Worm (Caenorhabditis elegans) whole organism, L1 larva: Measurements from ENCODE around the gene sup-36.
A peak's percentile ranks its signal among the peaks of the same experiment; 100 is the strongest.

ENCODE experiments used
- C34B4.2 ChIP-seq: sonication (generic microtip); optimal IDR thresholded peaks from 2 replicates; lab custom pipeline; 2017; ENCODE audit warnings: mild to moderate bottlenecking, missing genetic modification characterization, missing compliant biosample characterization
- F16B12.6 ChIP-seq: fragments of 150-350 bp; optimal IDR thresholded peaks from 2 replicates; lab custom pipeline; 2014; ENCODE audit warnings: missing biosample characterization, missing genetic modification characterization
- aha-1 ChIP-seq: fragments of 150-350 bp; optimal IDR thresholded peaks from 2 replicates; lab custom pipeline; 2014; ENCODE audit warnings: missing biosample characterization, missing genetic modification characterization
- alr-1 ChIP-seq: fragments of 200-800 bp; sonication (Bioruptor generic); optimal IDR thresholded peaks from 2 replicates; lab custom pipeline; 2018; ENCODE audit warnings: borderline replicate concordance, mild to moderate bottlenecking, missing genetic modification characterization, missing compliant biosample characterization
- aly-2 ChIP-seq: fragments of 150-350 bp; optimal IDR thresholded peaks from 2 replicates; lab custom pipeline; 2014; ENCODE audit warnings: missing biosample characterization, missing genetic modification characterization
- blmp-1 ChIP-seq: fragments of 150-350 bp; optimal IDR thresholded peaks from 2 replicates; lab custom pipeline; 2014; ENCODE audit warnings: missing biosample characterization, missing genetic modification characterization
- ceh-63 ChIP-seq: fragments of 200-800 bp; sonication (Bioruptor generic); optimal IDR thresholded peaks from 2 replicates; lab custom pipeline; 2018; ENCODE audit warnings: mild to moderate bottlenecking, missing genetic modification characterization, missing compliant biosample characterization
- ceh-8 ChIP-seq: fragments of 200-800 bp; sonication (Bioruptor generic); optimal IDR thresholded peaks from 2 replicates; lab custom pipeline; 2018; ENCODE audit warnings: mild to moderate bottlenecking, missing genetic modification characterization, moderate library complexity, missing compliant biosample characterization
- ces-1 ChIP-seq: fragments of 150-350 bp; optimal IDR thresholded peaks from 2 replicates; lab custom pipeline; 2014; ENCODE audit warnings: missing biosample characterization, missing genetic modification reagents, missing genetic modification characterization
- dpl-1 ChIP-seq, 3 experiments: fragments of 150-350 bp in 2 of 3; sonication (generic microtip) in 1 of 3; optimal IDR thresholded peaks; 2 replicates each; lab custom pipeline; 2014 to 2017; ENCODE audit warnings: missing biosample characterization in 3 of 3, missing genetic modification characterization in 3 of 3, missing genetic modification reagents in 3 of 3
- efl-1 ChIP-seq, 4 experiments: fragments of 150-350 bp; optimal IDR thresholded peaks in 3 of 4; peaks in 1 of 4; 1 replicate in 1 of 4; 2 replicates in 3 of 4; lab custom pipeline; 2014; ENCODE audit warnings: missing biosample characterization in 2 of 4, missing genetic modification characterization in 2 of 4, missing genetic modification reagents in 2 of 4
- egl-13 ChIP-seq: sonication (generic microtip); optimal IDR thresholded peaks from 2 replicates; lab custom pipeline; 2016; ENCODE audit warnings: missing genotype, missing genetic modification reagents, missing genetic modification characterization, missing compliant biosample characterization
- elt-2 ChIP-seq: sonication (generic microtip); optimal IDR thresholded peaks from 2 replicates; lab custom pipeline; 2016; ENCODE audit warnings: missing genetic modification characterization, mild to moderate bottlenecking, inconsistent platforms, missing compliant biosample characterization, missing genetic modification reagents
- elt-3 ChIP-seq, 6 experiments: fragments of 150-350 bp in 1 of 6; sonication (generic microtip); optimal IDR thresholded peaks; 2 replicates each; lab custom pipeline; 2017 to 2018; ENCODE audit warnings: missing biosample characterization in 6 of 6, missing genetic modification characterization in 6 of 6, inconsistent platforms in 1 of 6
- fos-1 ChIP-seq: fragments of 150-350 bp; optimal IDR thresholded peaks from 2 replicates; lab custom pipeline; 2014; ENCODE audit warnings: missing biosample characterization, missing genetic modification characterization
- grh-1 ChIP-seq: fragments of 200-800 bp; sonication (Bioruptor generic); IDR thresholded peaks from 2 replicates; pipeline ENCODE4 v1.3.6; 2022; ENCODE audit warnings: missing genetic modification reagents, missing genetic modification characterization, missing compliant biosample characterization
- hlh-17 ChIP-seq: fragments of 200-800 bp; sonication (Bioruptor generic); optimal IDR thresholded peaks from 2 replicates; lab custom pipeline; 2018; ENCODE audit warnings: missing genetic modification characterization, mild to moderate bottlenecking, missing compliant biosample characterization, moderate library complexity, borderline replicate concordance
- hpl-2 ChIP-seq: fragments of 150-350 bp; optimal IDR thresholded peaks from 2 replicates; lab custom pipeline; 2014; ENCODE audit warnings: missing biosample characterization, missing genetic modification reagents, missing genetic modification characterization
- irx-1 ChIP-seq: sonication (generic microtip); optimal IDR thresholded peaks from 2 replicates; lab custom pipeline; 2016; ENCODE audit warnings: missing genetic modification characterization, missing compliant biosample characterization
- isw-1 ChIP-seq: fragments of 200-800 bp; sonication (Bioruptor generic); IDR thresholded peaks from 2 replicates; pipeline ENCODE4 v1.3.6; 2022; ENCODE audit warnings: missing genetic modification characterization, missing compliant biosample characterization
- jun-1 ChIP-seq: fragments of 150-350 bp; optimal IDR thresholded peaks from 2 replicates; lab custom pipeline; 2014; ENCODE audit warnings: missing biosample characterization, missing genetic modification reagents, missing genetic modification characterization
- lin-15B ChIP-seq: fragments of 150-350 bp; sonication (generic microtip); optimal IDR thresholded peaks from 3 replicates; lab custom pipeline; 2014; ENCODE audit warnings: missing biosample characterization, missing genetic modification characterization
- lin-35 ChIP-seq, 2 experiments: fragments of 150-350 bp; optimal IDR thresholded peaks; 2 replicates each; lab custom pipeline; 2014; ENCODE audit warnings: missing biosample characterization in 2 of 2, missing genetic modification characterization in 2 of 2, missing genetic modification reagents in 2 of 2
- lsy-2 ChIP-seq, 2 experiments: fragments of 150-350 bp; optimal IDR thresholded peaks; 2 replicates each; lab custom pipeline; 2014; ENCODE audit warnings: missing biosample characterization in 2 of 2, missing genetic modification characterization in 2 of 2
- mab-9 ChIP-seq: fragments of 200-800 bp; sonication (Bioruptor generic); IDR thresholded peaks from 2 replicates; pipeline ENCODE4 v1.3.6; 2022; ENCODE audit warnings: missing genetic modification reagents, missing genetic modification characterization, missing compliant biosample characterization
- mef-2 ChIP-seq: fragments of 150-350 bp; optimal IDR thresholded peaks from 2 replicates; lab custom pipeline; 2014; ENCODE audit warnings: missing biosample characterization, missing genetic modification characterization
- mep-1 ChIP-seq: fragments of 150-350 bp; optimal IDR thresholded peaks from 2 replicates; lab custom pipeline; 2014; ENCODE audit warnings: missing biosample characterization, missing genetic modification characterization
- nhr-11 ChIP-seq: fragments of 150-350 bp; optimal IDR thresholded peaks from 2 replicates; lab custom pipeline; 2014; ENCODE audit warnings: missing biosample characterization, missing genetic modification characterization
- nhr-12 ChIP-seq: sonication (generic microtip); optimal IDR thresholded peaks from 2 replicates; lab custom pipeline; 2017; ENCODE audit warnings: missing biosample characterization, missing genetic modification characterization
- nhr-19 ChIP-seq: fragments of 200-800 bp; sonication (Bioruptor generic); conservative IDR thresholded peaks from 2 replicates; pipeline ENCODE4 v1.3.6; 2022; ENCODE audit warnings: missing genetic modification characterization, missing compliant biosample characterization
- nhr-20 ChIP-seq: sonication (generic microtip); optimal IDR thresholded peaks from 2 replicates; lab custom pipeline; 2016; ENCODE audit warnings: mild to moderate bottlenecking, missing genetic modification characterization, missing compliant biosample characterization
- nhr-28 ChIP-seq: fragments of 150-350 bp; optimal IDR thresholded peaks from 2 replicates; lab custom pipeline; 2014; ENCODE audit warnings: missing biosample characterization, missing genetic modification characterization
- nhr-47 ChIP-seq: sonication (generic microtip); optimal IDR thresholded peaks from 2 replicates; lab custom pipeline; 2016; ENCODE audit warnings: mild to moderate bottlenecking, missing genetic modification characterization, moderate library complexity, missing compliant biosample characterization
- nhr-76 ChIP-seq: sonication (generic microtip); optimal IDR thresholded peaks from 2 replicates; lab custom pipeline; 2017; ENCODE audit warnings: missing biosample characterization, missing genetic modification characterization
- nhr-77 ChIP-seq: fragments of 150-350 bp; optimal IDR thresholded peaks from 2 replicates; lab custom pipeline; 2014; ENCODE audit warnings: missing biosample characterization, missing genetic modification characterization
- nhr-84 ChIP-seq: sonication (generic microtip); optimal IDR thresholded peaks from 2 replicates; lab custom pipeline; 2017; ENCODE audit warnings: missing biosample characterization, missing genetic modification characterization
- nhr-90 ChIP-seq: sonication (generic microtip); optimal IDR thresholded peaks from 2 replicates; lab custom pipeline; 2016; ENCODE audit warnings: mild to moderate bottlenecking, missing genetic modification characterization, missing compliant biosample characterization; ENCODE audit not compliant: poor library complexity
- pag-3 ChIP-seq: sonication (generic microtip); optimal IDR thresholded peaks from 2 replicates; lab custom pipeline; 2017; ENCODE audit warnings: missing genetic modification characterization, mild to moderate bottlenecking, missing compliant biosample characterization, antibody characterized with exemption, borderline replicate concordance; ENCODE audit not compliant: insufficient read depth
- pax-3 ChIP-seq: fragments of 200-800 bp; sonication (Bioruptor generic); optimal IDR thresholded peaks from 2 replicates; lab custom pipeline; 2018; ENCODE audit warnings: mild to moderate bottlenecking, missing genetic modification characterization, moderate library complexity, missing compliant biosample characterization
- skn-1 ChIP-seq: fragments of 150-350 bp; optimal IDR thresholded peaks from 2 replicates; lab custom pipeline; 2014; ENCODE audit warnings: missing biosample characterization, missing genetic modification characterization
- snpc-4 ChIP-seq: fragments of 150-350 bp; optimal IDR thresholded peaks from 2 replicates; lab custom pipeline; 2014; ENCODE audit warnings: missing biosample characterization, missing genetic modification characterization
- snu-23 ChIP-seq: sonication (generic microtip); optimal IDR thresholded peaks from 2 replicates; lab custom pipeline; 2016; ENCODE audit warnings: missing genetic modification characterization, missing compliant biosample characterization
- sptf-1 ChIP-seq: fragments of 150-350 bp; optimal IDR thresholded peaks from 2 replicates; lab custom pipeline; 2014; ENCODE audit warnings: missing biosample characterization, missing genetic modification characterization
- sup-37 ChIP-seq: fragments of 200-800 bp; sonication (Bioruptor generic); optimal IDR thresholded peaks from 2 replicates; lab custom pipeline; 2018; ENCODE audit warnings: mild to moderate bottlenecking, missing genetic modification characterization, missing compliant biosample characterization
- swsn-7 ChIP-seq: sonication (generic microtip); optimal IDR thresholded peaks from 2 replicates; lab custom pipeline; 2016; ENCODE audit warnings: missing genetic modification characterization, missing compliant biosample characterization
- tlp-1 ChIP-seq: fragments of 150-350 bp; optimal IDR thresholded peaks from 2 replicates; lab custom pipeline; 2014; ENCODE audit warnings: missing biosample characterization, missing genetic modification characterization
- unc-130 ChIP-seq: fragments of 150-350 bp; optimal IDR thresholded peaks from 2 replicates; lab custom pipeline; 2017; ENCODE audit warnings: missing biosample characterization, missing genetic modification characterization, inconsistent platforms
- unc-86 ChIP-seq: sonication (generic microtip); optimal IDR thresholded peaks from 2 replicates; lab custom pipeline; 2016; ENCODE audit warnings: missing genetic modification characterization, missing compliant biosample characterization
- unc-98 ChIP-seq: fragments of 200-800 bp; sonication (Bioruptor generic); IDR thresholded peaks from 2 replicates; pipeline ENCODE4 v1.3.6; 2022; ENCODE audit warnings: missing genetic modification characterization, missing compliant biosample characterization
- ztf-11 ChIP-seq, 2 experiments: sonication (generic microtip); optimal IDR thresholded peaks; 2 replicates each; lab custom pipeline; 2016 to 2017; ENCODE audit warnings: missing genetic modification characterization in 2 of 2, missing biosample characterization in 1 of 2, missing compliant biosample characterization in 1 of 2

Gene sup-36

DNA sequence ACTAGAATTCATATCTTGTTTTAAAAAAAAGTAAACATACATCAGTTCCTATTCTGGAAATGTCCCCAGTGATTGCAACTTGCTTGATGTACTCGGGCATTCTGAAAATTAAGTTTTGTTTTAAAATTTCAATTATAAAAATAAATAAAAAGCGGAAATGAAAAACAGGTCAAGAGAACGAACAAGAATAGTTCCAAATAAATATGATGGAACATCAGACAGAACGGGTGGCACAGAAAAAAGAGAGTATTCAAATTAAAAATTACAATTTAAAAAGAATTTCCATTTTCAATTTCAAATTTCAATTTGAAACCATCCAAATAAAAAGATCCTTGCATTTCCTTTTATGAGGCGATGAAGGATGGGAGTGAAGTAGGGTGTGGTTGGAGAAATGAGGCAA lies 19.8 kb downstream of the sup-36 start, which contains the start of gene C01B10.3:
TSS of gene C01B10.3 (minus strand) at position 101 of the 400 bp plus-strand sequence.
- TF ChIP-seq F16B12.6 (tag; lab: Kevin White, UChicago) = no peak
- no peak for TF ChIP-seq C34B4.2 (tag; lab: Kevin White, UChicago)
- no peak for TF ChIP-seq snu-23 (GFP tag; lab: Kevin White, UChicago)
- TF ChIP-seq unc-98 (GFP tag; lab: Robert Waterston, UW) = no peak
- no peak for TF ChIP-seq elt-3 (tag; optimal IDR thresholded peaks at IDR 0.05; lab: Kevin White, UChicago)
- no peak for TF ChIP-seq lsy-2 (tag; optimal IDR thresholded peaks at IDR 0.05; lab: Kevin White, UChicago)
- no peak for TF ChIP-seq isw-1

DNA sequence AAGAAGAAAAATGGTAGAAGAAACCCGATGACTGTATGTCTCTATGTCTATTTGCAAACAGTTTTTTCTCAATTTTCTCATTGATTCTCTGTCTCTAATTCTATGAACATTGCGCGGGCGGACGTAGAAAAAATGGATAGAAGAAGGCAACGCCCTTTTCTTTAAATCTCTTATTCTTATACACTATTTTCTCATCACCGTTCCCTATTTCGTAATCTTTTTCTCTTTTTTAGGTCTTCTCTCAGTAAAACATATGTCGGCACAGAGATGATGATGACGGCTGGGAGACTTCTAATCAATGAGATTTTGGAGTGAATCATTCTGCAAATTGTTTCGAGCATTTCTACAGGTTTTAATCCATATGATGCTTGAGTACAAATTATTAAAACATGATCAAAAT lies 20.7 kb downstream of the sup-36 start:
- TF ChIP-seq nhr-12 (no peak), nhr-11 (tag; lab: Kevin White, UChicago) (no peak), mep-1 (peak; percentile 42), irx-1 (tag; lab: Kevin White, UChicago) (no peak), pag-3 (tag; lab: Kevin White, UChicago) (no peak), alr-1 (no peak), skn-1 (tag; lab: Kevin White, UChicago) (peak; percentile 77), elt-2 (tag; lab: Kevin White, UChicago) (no peak), tlp-1 (tag; lab: Kevin White, UChicago) (no peak), hlh-17 (GFP tag; lab: Kevin White, UChicago) (no peak), nhr-76 (tag; lab: Kevin White, UChicago) (no peak), blmp-1 (peak; percentile 46), nhr-47 (tag; lab: Kevin White, UChicago) (no peak), nhr-20 (peak; percentile 33), nhr-28 (tag; lab: Kevin White, UChicago) (no peak), fos-1 (tag; lab: Kevin White, UChicago) (no peak), ces-1 (GFP tag; lab: Kevin White, UChicago) (no peak), pax-3 (tag; lab: Kevin White, UChicago) (no peak), snu-23 (GFP tag; lab: Kevin White, UChicago) (peak; percentile 43), hpl-2 (GFP tag; lab: Kevin White, UChicago) (no peak), nhr-90 (tag; lab: Kevin White, UChicago) (peak; percentile 35), F16B12.6 (tag; lab: Kevin White, UChicago) (no peak), lsy-2 (tag; optimal IDR thresholded peaks at IDR 0.05; lab: Kevin White, UChicago) (peak in 1 of 2 experiments; percentile 43), snpc-4 (tag; lab: Kevin White, UChicago) (no peak), jun-1 (tag; lab: Kevin White, UChicago) (no peak), unc-86 (tag; lab: Kevin White, UChicago) (no peak), nhr-19 (no peak), grh-1 (GFP tag; lab: Robert Waterston, UW) (no peak), elt-3 (tag; optimal IDR thresholded peaks at IDR 0.05; lab: Kevin White, UChicago) (peak in 2 of 6 experiments; percentile 43 to 68), nhr-84 (tag; lab: Kevin White, UChicago) (no peak), mab-9 (GFP tag; lab: Robert Waterston, UW) (no peak), lin-35 (GFP tag; optimal IDR thresholded peaks at IDR 0.05; lab: Kevin White, UChicago) (peak in 1 of 2 experiments; percentile 47), ceh-63 (GFP tag; lab: Kevin White, UChicago) (no peak), efl-1 (optimal IDR thresholded peaks at IDR 0.05; lab: Kevin White, UChicago) (peak; percentile 13 to 17), efl-1 (GFP tag; optimal IDR thresholded peaks at IDR 0.05 in 1 of 2; lab: Kevin White, UChicago) (peak; percentile 20 to 91), isw-1 (no peak), ztf-11 (tag; optimal IDR thresholded peaks at IDR 0.05; lab: Kevin White, UChicago) (no peak), unc-130 (tag; lab: Kevin White, UChicago) (no peak), swsn-7 (tag; lab: Kevin White, UChicago) (no peak), egl-13 (tag; lab: Kevin White, UChicago) (no peak), dpl-1 (GFP tag; optimal IDR thresholded peaks at IDR 0.05; lab: Kevin White, UChicago) (peak; percentile 15 to 30 (median 23)), sup-37 (GFP tag; lab: Kevin White, UChicago) (no peak), sptf-1 (no peak), ceh-8 (no peak), aly-2 (tag; lab: Kevin White, UChicago) (no peak), lin-15B (tag; lab: Kevin White, UChicago) (no peak), mef-2 (tag; lab: Kevin White, UChicago) (no peak), aha-1 (tag; lab: Kevin White, UChicago) (no peak), nhr-77 (tag; lab: Kevin White, UChicago) (no peak)
